Fruit fly (Drosophila melanogaster): ENCODE results near the gene CG3819.

CG3819 gene

dm6 chr3L:18898770-18899278 is 23.1 kb downstream of the CG3819 start, which contains the start of gene RpL26 (continued):
- TF ChIP-seq Neu2 (GFP tag; optimal IDR thresholded peaks at IDR 0.05; ENCODE audit: borderline replicate concordance) = no peak
- TF ChIP-seq CG11560 (tag; IDR thresholded peaks at IDR 0.05) = peak; percentile 34; the same call in 1 of the 3 replicates
- peak; percentile 38 for TF ChIP-seq CG15073 (GFP tag; optimal IDR thresholded peaks at IDR 0.05)
- TF ChIP-seq Nf-YB (GFP tag; optimal IDR thresholded peaks at IDR 0.05) = peak; percentile 56
- peak; percentile 71 for TF ChIP-seq Atf6 (GFP tag; IDR thresholded peaks at IDR 0.05)
- TF ChIP-seq tup (GFP tag; optimal IDR thresholded peaks at IDR 0.05) = peak; percentile 17
- peak; percentile 80 for TF ChIP-seq gem (tag; optimal IDR thresholded peaks at IDR 0.05)
- TF ChIP-seq CG9817 (tag; optimal IDR thresholded peaks at IDR 0.05) = peak; percentile 85
- peak; percentile 60 for TF ChIP-seq CG18262 (tag; optimal IDR thresholded peaks at IDR 0.05)
- TF ChIP-seq scrt (GFP tag; optimal IDR thresholded peaks at IDR 0.05) = no peak
- peak; percentile 65 for TF ChIP-seq CG6765 (GFP tag; optimal IDR thresholded peaks at IDR 0.05)
- TF ChIP-seq CG16815 (GFP tag; optimal IDR thresholded peaks at IDR 0.05) = peak; percentile 65
- TF ChIP-seq CG32532 (GFP tag; IDR thresholded peaks at IDR 0.05) = peak; percentile 71
- peak; percentile 63 for TF ChIP-seq CG10654 (GFP tag; optimal IDR thresholded peaks at IDR 0.05)
- peak; percentile 85 for TF ChIP-seq CG9215 (GFP tag; IDR thresholded peaks at IDR 0.05)
- TF ChIP-seq CG16863 (GFP tag; optimal IDR thresholded peaks at IDR 0.05) = peak; percentile 56
- no peak for TF ChIP-seq pfk (GFP tag; optimal IDR thresholded peaks at IDR 0.05)
- TF ChIP-seq caup (GFP tag; optimal IDR thresholded peaks at IDR 0.05; ENCODE audit: severe bottlenecking) = peak; percentile 67
- peak; percentile 62 for TF ChIP-seq Mad (GFP tag; optimal IDR thresholded peaks at IDR 0.05)
- TF ChIP-seq gcm2 (GFP tag; optimal IDR thresholded peaks at IDR 0.05) = peak; percentile 24
- TF ChIP-seq CG34422 (GFP tag; IDR thresholded peaks at IDR 0.05) = peak; percentile 72
- TF ChIP-seq stc (GFP tag; IDR thresholded peaks at IDR 0.05) = no peak; the same call in 1 of the 2 replicates
- peak; percentile 66 for TF ChIP-seq CG15011 (GFP tag; optimal IDR thresholded peaks at IDR 0.05)
- peak; percentile 80 for TF ChIP-seq da (GFP tag; optimal IDR thresholded peaks at IDR 0.05)
- TF ChIP-seq CG3726 (GFP tag; IDR thresholded peaks at IDR 0.05) = 0 out of 3 replicates have a peak, but pooled peaks have one; percentile 5
- no peak for TF ChIP-seq CG14965 (GFP tag; optimal IDR thresholded peaks at IDR 0.05; ENCODE audit: borderline replicate concordance)
- peak; percentile 43 for TF ChIP-seq zen (tag; optimal IDR thresholded peaks at IDR 0.05)
- TF ChIP-seq sug (tag; optimal IDR thresholded peaks at IDR 0.05) = peak; percentile 87
- peak; percentile 81 for TF ChIP-seq jumu (GFP tag; optimal IDR thresholded peaks at IDR 0.05)
- peak; percentile 61 for TF ChIP-seq CG10147 (GFP tag; optimal IDR thresholded peaks at IDR 0.05)
- peak; percentile 53 for TF ChIP-seq Fer2 (tag; optimal IDR thresholded peaks at IDR 0.05)
- no peak for TF ChIP-seq CG11456 (GFP tag; IDR thresholded peaks at IDR 0.05)
- TF ChIP-seq E2f1 (GFP tag; IDR thresholded peaks at IDR 0.05) = peak; percentile 62
- peak; percentile 44 for TF ChIP-seq Usf (GFP tag; optimal IDR thresholded peaks at IDR 0.05)
- TF ChIP-seq Rx (GFP tag; IDR thresholded peaks at IDR 0.05) = peak; percentile 54; the same call in 1 of the 2 replicates
- no peak for TF ChIP-seq fd102C (GFP tag; optimal IDR thresholded peaks at IDR 0.05)
- TF ChIP-seq CTCF (GFP tag; optimal IDR thresholded peaks at IDR 0.05) = no peak
- TF ChIP-seq Med (GFP tag) = peak; percentile 95
- TF ChIP-seq ttk (GFP tag; IDR thresholded peaks at IDR 0.05) = peak; percentile 42; the same call in 1 of the 2 replicates
- TF ChIP-seq HHEX (GFP tag; optimal IDR thresholded peaks at IDR 0.05) = peak; percentile 53
- TF ChIP-seq Chrac-16 (GFP tag; optimal IDR thresholded peaks at IDR 0.05) = peak; percentile 79
- TF ChIP-seq ac (GFP tag; optimal IDR thresholded peaks at IDR 0.05) = no peak
- no peak for TF ChIP-seq sd (tag; optimal IDR thresholded peaks at IDR 0.05)
- TF ChIP-seq CG15479 (GFP tag; optimal IDR thresholded peaks at IDR 0.05) = no peak
- TF ChIP-seq Ravus (GFP tag; IDR thresholded peaks at IDR 0.05) = no peak
- TF ChIP-seq CG14014 (GFP tag; IDR thresholded peaks at IDR 0.05) = peak; percentile 46; the same call in 1 of the 2 replicates
- TF ChIP-seq pan (optimal IDR thresholded peaks at IDR 0.05) = no peak
- TF ChIP-seq pan (GFP tag; optimal IDR thresholded peaks at IDR 0.05 in 1 of 2, IDR thresholded peaks at IDR 0.05 in 1 of 2) = peak in 1 of 2 experiments; percentile 52
- TF ChIP-seq E2f2 (GFP tag; IDR thresholded peaks at IDR 0.05) = no peak; the same call in none of the 2 replicates
- peak; percentile 62 for TF ChIP-seq ewg (GFP tag; optimal IDR thresholded peaks at IDR 0.05)
- TF ChIP-seq sisA (GFP tag; IDR thresholded peaks at IDR 0.05) = peak; percentile 75

Data from whole organism, embryonic.